Worm (Caenorhabditis elegans): Measurements from ENCODE around the gene duo-1.

The duo-1 gene

ce11 chrV:11531831-11532534, 22.4 kb upstream of the duo-1 start (continued):
- TF ChIP-seq dsc-1 (tag; optimal IDR thresholded peaks at IDR 0.05) (peak; percentile 97), fkh-10 (GFP tag; optimal IDR thresholded peaks at IDR 0.05) (no peak), grh-1 (GFP tag; IDR thresholded peaks at IDR 0.05) (peak; percentile 77), irx-1 (tag; optimal IDR thresholded peaks at IDR 0.05) (peak; percentile 54), sup-37 (GFP tag; optimal IDR thresholded peaks at IDR 0.05) (peak; percentile 51), blmp-1 (tag; optimal IDR thresholded peaks at IDR 0.05) (peak; percentile 92), nhr-47 (tag; optimal IDR thresholded peaks at IDR 0.05) (peak; percentile 76), nhr-84 (tag; optimal IDR thresholded peaks at IDR 0.05) (no peak), lsy-2 (tag; optimal IDR thresholded peaks at IDR 0.05) (peak; percentile 67 to 92), nhr-20 (tag; optimal IDR thresholded peaks at IDR 0.05) (peak; percentile 97), jun-1 (tag; optimal IDR thresholded peaks at IDR 0.05) (peak; percentile 58), ama-1 (optimal IDR thresholded peaks at IDR 0.05) (no peak), elt-2 (tag; optimal IDR thresholded peaks at IDR 0.05) (peak; percentile 74), fkh-4 (tag; optimal IDR thresholded peaks at IDR 0.05; ENCODE audit: borderline replicate concordance) (peak; percentile 72), ceh-63 (GFP tag; optimal IDR thresholded peaks at IDR 0.05) (no peak), nhr-85 (tag) (peak; percentile 99), vab-15 (tag; optimal IDR thresholded peaks at IDR 0.05) (peak; percentile 52), isw-1 (GFP tag; IDR thresholded peaks at IDR 0.05) (no peak; the same call in 1 of the 2 replicates), hlh-4 (tag; optimal IDR thresholded peaks at IDR 0.05) (no peak), C16A3.4 (tag; optimal IDR thresholded peaks at IDR 0.05) (peak; percentile 83), lin-39 (tag; optimal IDR thresholded peaks at IDR 0.05) (peak; percentile 44), nhr-77 (tag; optimal IDR thresholded peaks at IDR 0.05) (peak; percentile 79), fos-1 (tag; optimal IDR thresholded peaks at IDR 0.05) (peak; percentile 82), lir-3 (tag; optimal IDR thresholded peaks at IDR 0.05; ENCODE audit: poor library complexity) (peak; percentile 29), hlh-17 (GFP tag; optimal IDR thresholded peaks at IDR 0.05; ENCODE audit: borderline replicate concordance) (no peak), nhr-12 (tag; optimal IDR thresholded peaks at IDR 0.05) (no peak), aly-2 (tag; optimal IDR thresholded peaks at IDR 0.05) (no peak), skn-1 (tag; optimal IDR thresholded peaks at IDR 0.05) (peak; percentile 62), mep-1 (tag; optimal IDR thresholded peaks at IDR 0.05) (peak; percentile 74), nhr-19 (GFP tag; conservative IDR thresholded peaks at IDR 0.05) (peak; percentile 84), lin-14 (GFP tag; optimal IDR thresholded peaks at IDR 0.05) (peak; percentile 97), efl-3 (GFP tag; optimal IDR thresholded peaks at IDR 0.05) (no peak), nhr-71 (tag; optimal IDR thresholded peaks at IDR 0.05) (peak; percentile 97)

ce11 chrV:11532535-11532853, 21.9 kb upstream of the duo-1 start:
- TF ChIP-seq sup-37 (GFP tag; optimal IDR thresholded peaks at IDR 0.05), result no peak
- TF ChIP-seq hpl-2 (GFP tag; optimal IDR thresholded peaks at IDR 0.05), result no peak
- TF ChIP-seq nhr-84 (tag; optimal IDR thresholded peaks at IDR 0.05), result no peak
- TF ChIP-seq nhr-237 (tag; optimal IDR thresholded peaks at IDR 0.05), result no peak
- no peak for TF ChIP-seq ceh-82 (tag; optimal IDR thresholded peaks at IDR 0.05)
- no peak for TF ChIP-seq efl-1 (optimal IDR thresholded peaks at IDR 0.05)
- no peak for TF ChIP-seq efl-1 (GFP tag; optimal IDR thresholded peaks at IDR 0.05 in 1 of 2)
- TF ChIP-seq swsn-7 (tag; optimal IDR thresholded peaks at IDR 0.05), result no peak
- TF ChIP-seq ces-1 (GFP tag; optimal IDR thresholded peaks at IDR 0.05), result no peak

- TF ChIP-seq nhr-19 (GFP tag; conservative IDR thresholded peaks at IDR 0.05) (no peak; the same call in none of the 2 replicates), lsy-2 (tag; optimal IDR thresholded peaks at IDR 0.05) (peak in 1 of 2 experiments; percentile 50), lin-14 (GFP tag; optimal IDR thresholded peaks at IDR 0.05) (peak; percentile 88), tlp-1 (tag; optimal IDR thresholded peaks at IDR 0.05) (no peak), egl-27 (tag; optimal IDR thresholded peaks at IDR 0.05) (peak in 1 of 2 experiments; percentile 58), pax-3 (tag; optimal IDR thresholded peaks at IDR 0.05) (peak; percentile 27), Y116A8C.19 (tag; optimal IDR thresholded peaks at IDR 0.05; ENCODE audit: borderline replicate concordance) (no peak), nhr-85 (tag) (peak; percentile 99), snu-23 (GFP tag; optimal IDR thresholded peaks at IDR 0.05) (peak; percentile 51), nhr-71 (tag; optimal IDR thresholded peaks at IDR 0.05) (peak; percentile 66), aly-2 (tag; optimal IDR thresholded peaks at IDR 0.05) (no peak), nhr-84 (tag; optimal IDR thresholded peaks at IDR 0.05) (no peak), lin-35 (GFP tag; optimal IDR thresholded peaks at IDR 0.05) (peak in 1 of 2 experiments; percentile 31), swsn-7 (tag; optimal IDR thresholded peaks at IDR 0.05) (peak; percentile 9), dpl-1 (GFP tag; optimal IDR thresholded peaks at IDR 0.05) (peak in 1 of 3 experiments; percentile 8), mep-1 (tag; optimal IDR thresholded peaks at IDR 0.05) (peak; percentile 1), lin-13 (GFP tag; optimal IDR thresholded peaks at IDR 0.05) (peak; percentile 13), jun-1 (tag; optimal IDR thresholded peaks at IDR 0.05) (peak; percentile 14), grh-1 (GFP tag; IDR thresholded peaks at IDR 0.05) (peak; percentile 96), ceh-63 (GFP tag; optimal IDR thresholded peaks at IDR 0.05) (no peak), C34B4.2 (tag; optimal IDR thresholded peaks at IDR 0.05) (no peak)
These were observed 21.5 kb upstream of the duo-1 start for ce11 chrV:11532964-11533363.

All from whole organism, L1 larva.